Worm (Caenorhabditis elegans) whole organism, late embryonic: ENCODE results near the gene C46G7.1.
A peak's percentile ranks its signal among the peaks of the same experiment; 100 is the strongest.
"Not testable (repeated sequence)": the region's sequence is repeated elsewhere in the genome, so short reads cannot be mapped to it uniquely, and the experiment has no call there.

Source experiments
- C08G9.2 ChIP-seq: sonication (generic microtip); optimal IDR thresholded peaks from 2 replicates; lab custom pipeline; 2016; ENCODE audit warnings: mild to moderate bottlenecking, missing genetic modification characterization, moderate library complexity, missing compliant biosample characterization
- K02D7.2 ChIP-seq: sonication (generic microtip); optimal IDR thresholded peaks from 2 replicates; lab custom pipeline; 2017; ENCODE audit warnings: mild to moderate bottlenecking, missing genetic modification characterization, missing compliant biosample characterization
- T23F11.4 ChIP-seq: fragments of 200-800 bp; sonication (Bioruptor generic); optimal IDR thresholded peaks from 2 replicates; lab custom pipeline; 2018; ENCODE audit warnings: mild to moderate bottlenecking, missing genetic modification characterization, missing compliant biosample characterization
- Y22D7AL.16 ChIP-seq: sonication (generic microtip); optimal IDR thresholded peaks from 2 replicates; lab custom pipeline; 2016; ENCODE audit warnings: missing genetic modification characterization, missing compliant biosample characterization
- ahr-1 ChIP-seq: sonication (generic microtip); optimal IDR thresholded peaks from 2 replicates; lab custom pipeline; 2016; ENCODE audit warnings: missing genetic modification characterization, missing compliant biosample characterization
- ceh-19 ChIP-seq: fragments of 200-800 bp; sonication (Bioruptor generic); optimal IDR thresholded peaks from 2 replicates; lab custom pipeline; 2018; ENCODE audit warnings: mild to moderate bottlenecking, missing genetic modification characterization, missing compliant biosample characterization
- ceh-2 ChIP-seq: sonication (generic microtip); optimal IDR thresholded peaks from 2 replicates; lab custom pipeline; 2016; ENCODE audit warnings: missing genotype, missing genetic modification characterization, missing compliant biosample characterization
- ceh-22 ChIP-seq: sonication (generic microtip); optimal IDR thresholded peaks from 2 replicates; lab custom pipeline; 2017; ENCODE audit warnings: missing biosample characterization, missing genetic modification characterization
- ceh-30 ChIP-seq: fragments of 150-350 bp; optimal IDR thresholded peaks from 2 replicates; lab custom pipeline; 2014; ENCODE audit warnings: missing biosample characterization, missing genetic modification characterization
- ceh-34 ChIP-seq: sonication (generic microtip); optimal IDR thresholded peaks from 2 replicates; lab custom pipeline; 2016; ENCODE audit warnings: mild to moderate bottlenecking, missing genetic modification characterization, missing compliant biosample characterization
- dve-1 ChIP-seq: sonication (generic microtip); optimal IDR thresholded peaks from 2 replicates; lab custom pipeline; 2017; ENCODE audit warnings: antibody characterized with exemption, mild to moderate bottlenecking, missing genetic modification characterization, missing compliant biosample characterization
- elt-2 ChIP-seq: sonication (generic microtip); optimal IDR thresholded peaks from 2 replicates; lab custom pipeline; 2016; ENCODE audit warnings: missing genetic modification reagents, missing genetic modification characterization, missing compliant biosample characterization
- elt-4 ChIP-seq: sonication (generic microtip); optimal IDR thresholded peaks from 2 replicates; lab custom pipeline; 2016; ENCODE audit warnings: missing genetic modification characterization, missing compliant biosample characterization
- ets-4 ChIP-seq: sonication (generic microtip); optimal IDR thresholded peaks from 2 replicates; lab custom pipeline; 2016; ENCODE audit warnings: missing genetic modification characterization, missing compliant biosample characterization
- fax-1 ChIP-seq: sonication (generic microtip); optimal IDR thresholded peaks from 2 replicates; lab custom pipeline; 2016; ENCODE audit warnings: missing genotype, missing genetic modification characterization, missing compliant biosample characterization
- gmeb-2 ChIP-seq: sonication (generic microtip); optimal IDR thresholded peaks from 2 replicates; lab custom pipeline; 2016; ENCODE audit warnings: missing genetic modification characterization, inconsistent platforms, missing compliant biosample characterization
- hlh-13 ChIP-seq: fragments of 200-800 bp; sonication (Bioruptor generic); optimal IDR thresholded peaks from 2 replicates; lab custom pipeline; 2018; ENCODE audit warnings: mild to moderate bottlenecking, missing genetic modification characterization, missing compliant biosample characterization
- hlh-30 ChIP-seq: sonication (generic microtip); optimal IDR thresholded peaks from 2 replicates; lab custom pipeline; 2017; ENCODE audit warnings: antibody characterized with exemption, missing genetic modification characterization, missing compliant biosample characterization; ENCODE audit not compliant: insufficient read depth
- madf-2 ChIP-seq: sonication (generic microtip); optimal IDR thresholded peaks from 2 replicates; lab custom pipeline; 2017; ENCODE audit warnings: missing genetic modification characterization, missing compliant biosample characterization
- nfya-1 ChIP-seq: sonication (generic microtip); optimal IDR thresholded peaks from 2 replicates; lab custom pipeline; 2017; ENCODE audit warnings: missing genetic modification characterization, mild to moderate bottlenecking, missing compliant biosample characterization, antibody characterized with exemption, moderate library complexity
- odd-2 ChIP-seq: sonication (generic microtip); optimal IDR thresholded peaks from 2 replicates; lab custom pipeline; 2017; ENCODE audit warnings: antibody characterized with exemption, mild to moderate bottlenecking, missing genetic modification characterization, missing compliant biosample characterization
- pag-3 ChIP-seq: sonication (generic microtip); optimal IDR thresholded peaks from 2 replicates; lab custom pipeline; 2016; ENCODE audit warnings: missing compliant biosample characterization, missing genetic modification characterization, borderline replicate concordance
- pax-1 ChIP-seq: fragments of 150-350 bp; optimal IDR thresholded peaks from 2 replicates; lab custom pipeline; 2014; ENCODE audit warnings: missing biosample characterization, missing genetic modification characterization
- pha-4 ChIP-seq: fragments of 150-350 bp; optimal IDR thresholded peaks from 2 replicates; lab custom pipeline; 2018; ENCODE audit warnings: missing biosample characterization, missing genetic modification reagents, missing genetic modification characterization
- pqm-1 ChIP-seq: sonication (generic microtip); optimal IDR thresholded peaks from 2 replicates; lab custom pipeline; 2016; ENCODE audit warnings: missing genetic modification characterization, missing compliant biosample characterization
- pros-1 ChIP-seq: fragments of 150-350 bp; optimal IDR thresholded peaks from 2 replicates; lab custom pipeline; 2014; ENCODE audit warnings: missing biosample characterization, missing genetic modification reagents, missing genetic modification characterization
- rnt-1 ChIP-seq: sonication (generic microtip); optimal IDR thresholded peaks from 2 replicates; lab custom pipeline; 2016; ENCODE audit warnings: missing genetic modification characterization, missing compliant biosample characterization
- sdc-2 ChIP-seq: sonication (generic microtip); optimal IDR thresholded peaks from 2 replicates; lab custom pipeline; 2016; ENCODE audit warnings: missing genotype, missing genetic modification characterization, missing compliant biosample characterization
- tbx-2 ChIP-seq: sonication (generic microtip); optimal IDR thresholded peaks from 2 replicates; lab custom pipeline; 2016; ENCODE audit warnings: missing genetic modification characterization, missing compliant biosample characterization
- tbx-7 ChIP-seq: sonication (generic microtip); optimal IDR thresholded peaks from 2 replicates; lab custom pipeline; 2016; ENCODE audit warnings: missing genotype, missing genetic modification characterization, missing compliant biosample characterization
- unc-42 ChIP-seq: sonication (generic microtip); optimal IDR thresholded peaks from 2 replicates; lab custom pipeline; 2016; ENCODE audit warnings: missing genotype, missing genetic modification characterization, missing compliant biosample characterization
- unc-86 ChIP-seq: sonication (generic microtip); optimal IDR thresholded peaks from 2 replicates; lab custom pipeline; 2016; ENCODE audit warnings: missing genetic modification characterization, missing compliant biosample characterization
- zip-5 ChIP-seq: sonication (generic microtip); optimal IDR thresholded peaks from 2 replicates; lab custom pipeline; 2016; ENCODE audit warnings: missing genetic modification characterization, missing compliant biosample characterization

The C46G7.1 gene

DNA sequence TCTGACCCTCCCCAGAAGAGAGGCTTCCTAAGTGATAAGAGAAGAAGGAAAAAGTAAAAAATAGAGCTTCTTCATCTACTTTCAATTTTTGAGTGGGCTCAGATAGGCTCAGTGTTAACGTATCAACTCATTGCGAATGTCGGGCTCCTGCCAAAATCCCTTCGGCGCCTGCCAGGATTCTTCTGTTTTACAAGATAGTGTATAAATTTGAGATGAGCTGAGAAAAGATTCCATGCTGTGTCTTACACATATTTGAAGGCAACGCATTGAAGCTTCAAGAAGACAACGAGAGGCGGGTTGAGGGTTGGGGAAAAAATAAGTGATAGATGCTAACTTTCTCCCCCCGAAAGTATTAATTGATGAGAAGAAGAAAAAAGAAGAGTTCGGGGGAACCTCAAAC lies 14.6 kb downstream of the C46G7.1 start:
- TF ChIP-seq zip-5 (tag; lab: Kevin White, UChicago) (no peak), rnt-1 (tag; lab: Kevin White, UChicago) (no peak), ceh-19 (no peak), pros-1 (no peak), tbx-2 (tag; lab: Kevin White, UChicago) (no peak), elt-4 (tag; lab: Kevin White, UChicago) (no peak), ets-4 (tag; lab: Kevin White, UChicago) (no peak), dve-1 (tag; lab: Kevin White, UChicago) (no peak), sdc-2 (tag; lab: Kevin White, UChicago) (no peak)

DNA sequence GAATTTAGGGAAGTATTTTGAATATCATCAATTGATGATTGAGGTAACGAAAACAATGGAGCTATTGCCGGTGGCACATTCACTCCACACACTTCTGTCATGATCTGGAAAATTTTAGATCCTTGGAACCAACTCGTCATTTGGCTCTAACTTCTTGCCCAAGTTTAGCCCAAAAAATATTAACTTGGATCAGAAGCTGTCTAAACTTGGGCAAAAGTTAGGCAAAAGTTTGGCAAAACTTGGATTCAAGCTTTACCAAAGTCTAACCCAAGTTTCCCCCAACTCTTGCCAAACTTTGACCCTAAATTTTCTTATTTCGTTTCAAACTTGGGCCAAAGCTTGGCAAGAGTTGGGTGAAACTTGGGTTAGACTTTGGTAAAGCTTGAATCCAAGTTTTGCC lies 15.7 kb downstream of the C46G7.1 start, which contains the start of gene pqn-22:
TSS of gene pqn-22 (minus strand) at position 101 of the 400 bp plus-strand sequence.
- not testable (repeated sequence) for TF ChIP-seq tbx-7 (tag; lab: Kevin White, UChicago); hlh-13 (GFP tag; lab: Kevin White, UChicago); pha-4 (tag; lab: Kevin White, UChicago)

DNA sequence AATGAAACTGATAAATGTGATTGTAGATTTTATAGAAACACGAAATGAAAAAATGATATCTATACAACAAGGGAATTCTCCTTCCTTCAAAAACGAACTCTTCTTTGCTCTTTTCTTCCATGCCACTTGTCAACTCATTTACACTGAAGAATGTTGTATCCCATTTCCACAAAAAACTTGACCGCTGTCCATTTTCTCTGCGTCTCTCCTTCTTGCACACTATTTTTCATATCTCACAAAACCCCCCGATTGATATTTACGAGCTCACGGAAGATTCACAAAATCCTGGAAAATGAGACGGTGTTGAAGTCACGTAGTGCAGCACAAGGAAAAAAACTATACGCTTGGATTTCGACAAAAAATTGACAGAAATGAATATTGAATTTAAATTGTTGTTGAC lies 17.3 kb downstream of the C46G7.1 start:
- TF ChIP-seq Y22D7AL.16 = no peak
- TF ChIP-seq pqm-1 = no peak
- TF ChIP-seq ceh-22 = no peak
- no peak for TF ChIP-seq K02D7.2 (tag; lab: Kevin White, UChicago)
- no peak for TF ChIP-seq T23F11.4 (GFP tag; lab: Kevin White, UChicago)
- no peak for TF ChIP-seq pag-3 (tag; lab: Kevin White, UChicago)
- no peak for TF ChIP-seq odd-2 (tag; lab: Kevin White, UChicago)
- TF ChIP-seq pax-1 (tag; lab: Kevin White, UChicago) = no peak
- TF ChIP-seq hlh-30 = no peak
- no peak for TF ChIP-seq ceh-19
- TF ChIP-seq tbx-2 (tag; lab: Kevin White, UChicago) = no peak
- no peak for TF ChIP-seq fax-1 (tag; lab: Kevin White, UChicago)
- no peak for TF ChIP-seq ceh-2 (tag; lab: Kevin White, UChicago)
- TF ChIP-seq gmeb-2 (tag; lab: Kevin White, UChicago) = no peak
- no peak for TF ChIP-seq madf-2 (tag; lab: Kevin White, UChicago)
- TF ChIP-seq unc-86 (tag; lab: Kevin White, UChicago) = no peak

DNA sequence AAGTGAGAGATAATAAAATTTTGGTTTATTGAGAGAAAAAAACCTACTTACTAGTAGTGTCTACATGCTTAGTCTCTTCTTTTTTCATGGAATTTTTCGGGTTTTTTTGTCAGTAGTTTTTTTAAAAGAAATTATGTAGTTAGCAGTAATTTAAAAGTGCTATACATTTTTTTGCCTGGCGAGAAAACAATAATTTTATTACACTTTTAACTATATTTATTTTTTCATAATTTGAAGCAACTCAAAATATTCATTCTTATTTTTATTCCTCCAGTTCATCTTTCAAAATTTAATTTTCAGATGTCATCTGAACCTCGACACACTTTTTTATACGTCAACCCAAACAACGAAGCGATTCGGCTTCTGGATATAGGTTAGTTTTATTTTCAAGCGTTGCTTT lies 22.9 kb downstream of the C46G7.1 start, which contains the start of gene kcc-2:
TSS of gene kcc-2 (plus strand) at position 301 of the 400 bp plus-strand sequence.
- TF ChIP-seq nfya-1 = no peak
- no peak for TF ChIP-seq Y22D7AL.16
- no peak for TF ChIP-seq ceh-34 (tag; lab: Kevin White, UChicago)
- TF ChIP-seq sdc-2 (tag; lab: Kevin White, UChicago) = no peak
- TF ChIP-seq ahr-1 (tag; lab: Kevin White, UChicago) = no peak
- TF ChIP-seq ets-4 (tag; lab: Kevin White, UChicago) = no peak
- TF ChIP-seq ceh-30 (tag; lab: Kevin White, UChicago) = no peak
- TF ChIP-seq rnt-1 (tag; lab: Kevin White, UChicago) = no peak
- no peak for TF ChIP-seq C08G9.2
- TF ChIP-seq T23F11.4 (GFP tag; lab: Kevin White, UChicago) = no peak

DNA sequence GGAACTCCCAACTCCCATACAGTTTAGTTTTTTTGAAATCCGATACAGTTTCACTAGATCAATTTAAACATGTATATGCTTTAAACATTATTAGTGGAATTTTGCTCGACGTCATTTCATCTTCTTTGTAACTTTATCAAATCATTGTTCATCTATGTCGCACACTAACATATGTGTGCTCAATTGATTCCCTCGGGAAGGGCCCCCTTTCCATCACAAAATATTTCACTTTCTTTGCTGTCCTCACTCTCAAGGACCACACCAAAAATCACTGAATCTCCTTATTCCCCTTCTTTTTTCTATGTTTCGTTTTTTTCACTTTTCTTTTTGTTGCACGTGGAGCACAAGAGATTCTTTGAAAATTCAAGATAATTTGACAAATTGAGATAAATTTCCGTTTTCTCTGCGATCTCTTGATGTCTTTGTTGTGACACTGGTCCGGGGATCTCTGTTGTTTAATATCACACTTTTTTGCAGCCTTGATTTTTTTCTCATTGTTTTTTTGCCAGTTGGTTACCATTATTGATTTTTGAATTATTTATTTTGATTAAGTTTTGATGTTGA lies 29.4 kb downstream of the C46G7.1 start:
- TF ChIP-seq unc-86 (tag; lab: Kevin White, UChicago) = no peak
- peak; percentile 57 for TF ChIP-seq unc-42
- TF ChIP-seq, all 69 proteins: peak for 1

DNA sequence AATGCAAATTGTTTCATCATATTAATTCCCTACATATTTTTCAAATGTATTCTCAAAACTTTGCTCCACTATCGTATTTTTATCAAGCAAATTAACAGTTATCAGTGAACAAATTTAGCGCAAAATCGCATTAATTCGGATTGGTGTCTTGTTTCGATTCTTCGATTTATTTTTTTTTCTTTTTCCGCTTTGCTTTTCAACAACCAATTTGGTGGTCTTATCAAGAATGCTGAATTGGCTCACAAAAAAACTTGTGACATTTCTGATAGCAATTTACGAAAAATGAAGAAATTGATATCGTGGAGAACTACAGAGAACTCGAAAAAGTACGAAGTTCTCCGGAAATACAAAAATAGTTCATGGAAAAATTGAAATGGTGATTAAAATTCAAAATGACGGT lies 30.7 kb downstream of the C46G7.1 start:
- TF ChIP-seq hlh-13 (GFP tag; lab: Kevin White, UChicago) (no peak), elt-2 (tag; lab: Kevin White, UChicago) (peak; percentile 20)
- TF ChIP-seq, all 69 proteins: peak for 1
